Fruit fly (Drosophila melanogaster) whole organism, wandering third instar larva: ENCODE data around the gene CG4914.

Experiments used
- CrebA ChIP-seq: fragments of 200-800 bp; sonication (Bioruptor generic); optimal IDR thresholded peaks from 2 replicates; lab custom pipeline; 2016; ENCODE audit warnings: missing biosample characterization, mild to moderate bottlenecking, missing genetic modification characterization, borderline replicate concordance
- HLH106 ChIP-seq: fragments of 200-800 bp; optimal IDR thresholded peaks from 3 replicates; lab custom pipeline; 2019; ENCODE audit warnings: missing biosample characterization, mild to moderate bottlenecking, missing genetic modification characterization, moderate library complexity
- Hr78 ChIP-seq: fragments of >200 bp; optimal IDR thresholded peaks from 2 replicates; lab custom pipeline; 2017; ENCODE audit warnings: missing biosample characterization, missing genetic modification characterization
- br ChIP-seq: fragments of 200-800 bp; sonication (Bioruptor generic); optimal IDR thresholded peaks from 2 replicates; lab custom pipeline; 2016; ENCODE audit warnings: missing biosample characterization, missing genetic modification characterization
- foxo ChIP-seq, 2 experiments: fragments of 200-800 bp; sonication (Bioruptor generic); optimal IDR thresholded peaks; 2 replicates in 1 of 2; 3 replicates in 1 of 2; lab custom pipeline; 2016 to 2017; ENCODE audit warnings: missing biosample characterization in 2 of 2, missing genetic modification characterization in 2 of 2
- h ChIP-seq: fragments of 200-800 bp; sonication (Bioruptor generic); optimal IDR thresholded peaks from 3 replicates; lab custom pipeline; 2016; ENCODE audit warnings: missing biosample characterization, mild to moderate bottlenecking, missing genetic modification characterization
- rgr ChIP-seq: fragments of 200-800 bp; sonication (Bioruptor generic); optimal IDR thresholded peaks from 3 replicates; lab custom pipeline; 2016; ENCODE audit warnings: missing biosample characterization, mild to moderate bottlenecking, missing genetic modification characterization
- woc ChIP-seq: sonication (Bioruptor generic); optimal IDR thresholded peaks from 2 replicates; lab custom pipeline; 2016; ENCODE audit warnings: missing biosample characterization, mild to moderate bottlenecking, missing genetic modification characterization

DNA sequence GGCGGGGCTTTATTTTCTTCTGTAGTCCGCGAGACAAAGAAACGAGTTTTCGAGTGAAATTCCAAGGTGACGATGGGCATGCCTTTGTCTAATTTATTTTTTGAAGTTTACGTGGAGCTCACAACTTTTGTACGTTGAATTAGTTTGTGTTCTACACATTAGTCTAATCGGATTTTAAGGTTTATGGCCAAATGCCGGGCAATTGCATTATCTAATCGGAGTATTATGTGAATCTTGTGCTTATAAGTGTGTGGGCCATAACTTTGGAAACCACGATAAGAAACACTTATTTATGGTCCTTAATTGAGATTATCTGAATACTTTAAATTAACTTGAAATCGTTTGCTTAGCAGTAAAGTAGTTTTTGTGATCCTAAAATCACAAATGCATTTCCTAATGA lies 34.9 kb upstream of the CG4914 start:
- TF ChIP-seq foxo (GFP tag; optimal IDR thresholded peaks at IDR 0.05; lab: Kevin White, UChicago), result no peak
- no peak for TF ChIP-seq HLH106 (tag; lab: Kevin White, UChicago)
- no peak for TF ChIP-seq Hr78 (GFP tag; lab: Kevin White, UChicago)
- no peak for TF ChIP-seq rgr
- TF ChIP-seq woc (GFP tag; lab: Kevin White, UChicago), result no peak
- TF ChIP-seq br (GFP tag; lab: Kevin White, UChicago), result no peak
- TF ChIP-seq CrebA, result no peak
- TF ChIP-seq h (GFP tag; lab: Kevin White, UChicago), result no peak
